2 fruit fly cellular contexts compared by ENCODE assay signal in the genomic region with DNA sequence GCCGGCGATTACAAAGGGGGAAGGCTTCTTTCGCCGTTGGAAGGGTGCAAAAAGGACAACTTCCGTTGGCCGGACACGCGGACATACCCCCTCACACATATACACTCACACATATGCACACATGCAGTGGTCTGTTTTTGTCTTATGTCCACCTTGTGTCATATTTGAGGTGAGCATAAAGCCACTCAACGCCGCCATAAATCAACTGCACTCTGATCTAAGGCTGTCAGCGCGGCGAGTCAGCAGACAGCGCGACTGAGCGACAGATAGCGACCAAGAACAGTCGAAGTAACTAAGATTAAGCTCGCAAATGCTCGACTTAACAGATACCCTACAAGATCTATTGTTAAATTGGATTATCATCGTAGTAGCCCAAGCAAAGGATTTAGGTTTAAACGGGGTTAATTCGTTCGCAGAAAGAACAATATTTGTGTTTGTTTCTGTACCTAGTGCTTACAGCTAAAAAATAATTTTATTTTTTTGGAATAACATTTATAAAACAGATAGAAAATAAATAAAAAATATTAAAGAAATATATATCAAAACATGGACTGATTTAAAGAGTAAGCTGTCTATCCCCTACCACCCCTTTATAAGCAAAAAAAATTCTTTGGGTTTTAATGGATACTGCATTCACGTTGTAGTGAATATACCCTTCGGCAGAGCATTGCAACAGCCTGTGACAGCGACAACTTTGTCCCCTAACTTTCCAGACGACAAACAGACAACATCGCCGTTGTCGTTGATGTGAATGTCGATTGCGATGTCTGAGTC.
TF ChIP-seq lines count a peak whose summit lies in the region.

No protein-coding gene starts in this region.

TF ChIP-seq in whole organism, embryonic, 481 proteins besides CTCF, POLR2A, EP300 and RAD21 (continued from another document):
- no peak for TF ChIP-seq CG11696 (GFP tag; IDR thresholded peaks at IDR 0.05; lab: Robert Waterston, UW)
- no peak for TF ChIP-seq zfh1 (GFP tag; IDR thresholded peaks at IDR 0.05; lab: Robert Waterston, UW)
- TF ChIP-seq CG4707 (GFP tag; optimal IDR thresholded peaks at IDR 0.05; lab: Kevin White, UChicago), result no peak
- TF ChIP-seq D19B (GFP tag; optimal IDR thresholded peaks at IDR 0.05; lab: Kevin White, UChicago), result no peak
- no peak for TF ChIP-seq ttk (GFP tag; IDR thresholded peaks at IDR 0.05; lab: Robert Waterston, UW)
- TF ChIP-seq CG12071 (GFP tag; optimal IDR thresholded peaks at IDR 0.05; lab: Kevin White, UChicago), result no peak

TF ChIP-seq in whole organism, prepupa, 60 proteins besides CTCF, POLR2A, EP300 and RAD21 (continued from another document):
- TF ChIP-seq Gug (GFP tag; IDR thresholded peaks at IDR 0.05; lab: Robert Waterston, UW) (no peak), CG11902 (GFP tag; optimal IDR thresholded peaks at IDR 0.05; lab: Kevin White, UChicago) (no peak), CG15336 (GFP tag; IDR thresholded peaks at IDR 0.05; lab: Robert Waterston, UW) (no peak), pdm3 (GFP tag; optimal IDR thresholded peaks at IDR 0.05; lab: Kevin White, UChicago) (peak; percentile 28), Ets96B (tag; optimal IDR thresholded peaks at IDR 0.05; lab: Kevin White, UChicago) (peak; percentile 28), ss (GFP tag; optimal IDR thresholded peaks at IDR 0.05; lab: Kevin White, UChicago) (peak in 1 of 2 experiments; percentile 30), Blimp-1 (GFP tag; optimal IDR thresholded peaks at IDR 0.05; lab: Kevin White, UChicago) (no peak), CG11762 (GFP tag; optimal IDR thresholded peaks at IDR 0.05; lab: Kevin White, UChicago; ENCODE audit: insufficient read depth) (peak; percentile 5), CG34406 (GFP tag; optimal IDR thresholded peaks at IDR 0.05; lab: Kevin White, UChicago) (peak; percentile 38), CG8119 (GFP tag; IDR thresholded peaks at IDR 0.05; lab: Robert Waterston, UW) (no peak), net (GFP tag; optimal IDR thresholded peaks at IDR 0.05; lab: Kevin White, UChicago) (no peak), fd85E (GFP tag; optimal IDR thresholded peaks at IDR 0.05; lab: Kevin White, UChicago) (no peak), Ets21C (GFP tag; optimal IDR thresholded peaks at IDR 0.05; lab: Kevin White, UChicago) (no peak), CG9139 (GFP tag; optimal IDR thresholded peaks at IDR 0.05; lab: Kevin White, UChicago) (no peak), CG7368 (GFP tag; optimal IDR thresholded peaks at IDR 0.05; lab: Kevin White, UChicago) (no peak), Sox102F (GFP tag; optimal IDR thresholded peaks at IDR 0.05; lab: Kevin White, UChicago) (peak; percentile 21), CG6163 (GFP tag; IDR thresholded peaks at IDR 0.05; lab: Robert Waterston, UW) (no peak), CG10669 (GFP tag; optimal IDR thresholded peaks at IDR 0.05; lab: Kevin White, UChicago) (no peak), Hr39 (GFP tag; optimal IDR thresholded peaks at IDR 0.05; lab: Kevin White, UChicago) (no peak), salr (GFP tag; optimal IDR thresholded peaks at IDR 0.05; lab: Kevin White, UChicago) (no peak), vri (GFP tag; optimal IDR thresholded peaks at IDR 0.05; lab: Kevin White, UChicago) (no peak), lz (GFP tag; optimal IDR thresholded peaks at IDR 0.05; lab: Kevin White, UChicago) (peak; percentile 0), Eip75B (GFP tag; optimal IDR thresholded peaks at IDR 0.05; lab: Kevin White, UChicago) (no peak), eg (GFP tag; IDR thresholded peaks at IDR 0.05; lab: Robert Waterston, UW) (0 out of 3 replicates have a peak, but pooled peaks have one; percentile 10), Sox15 (GFP tag; optimal IDR thresholded peaks at IDR 0.05; lab: Kevin White, UChicago) (peak; percentile 14), CG6854 (GFP tag; optimal IDR thresholded peaks at IDR 0.05; lab: Kevin White, UChicago) (peak; percentile 23), acj6 (GFP tag; optimal IDR thresholded peaks at IDR 0.05; lab: Kevin White, UChicago) (peak; percentile 37), CG6276 (GFP tag; optimal IDR thresholded peaks at IDR 0.05; lab: Kevin White, UChicago) (no peak), CG11294 (GFP tag; IDR thresholded peaks at IDR 0.05; lab: Robert Waterston, UW) (no peak), CG1621 (tag; optimal IDR thresholded peaks at IDR 0.05; lab: Kevin White, UChicago) (no peak), Smox (GFP tag; optimal IDR thresholded peaks at IDR 0.05; lab: Kevin White, UChicago) (no peak), Eip93F (GFP tag; optimal IDR thresholded peaks at IDR 0.05; lab: Kevin White, UChicago) (no peak), CG6792 (GFP tag; optimal IDR thresholded peaks at IDR 0.05; lab: Kevin White, UChicago) (peak; percentile 24), CG3919 (GFP tag; optimal IDR thresholded peaks at IDR 0.05; lab: Kevin White, UChicago) (peak; percentile 58), CG3032 (tag; optimal IDR thresholded peaks at IDR 0.05; lab: Kevin White, UChicago) (peak; percentile 57), topi (GFP tag; optimal IDR thresholded peaks at IDR 0.05; lab: Kevin White, UChicago) (no peak), CG32006 (GFP tag; optimal IDR thresholded peaks at IDR 0.05; lab: Kevin White, UChicago) (peak; percentile 63), dac (GFP tag; optimal IDR thresholded peaks at IDR 0.05; lab: Kevin White, UChicago) (no peak)
